Fruit fly (Drosophila melanogaster) whole organism, embryonic: ENCODE results near the gene aph-1.
A peak's percentile ranks its signal among the peaks of the same experiment; 100 is the strongest.

Source experiments
- Asciz ChIP-seq: fragments of 200-800 bp; sonication (Bioruptor generic); optimal IDR thresholded peaks from 2 replicates; lab custom pipeline; 2017; ENCODE audit warnings: missing biosample characterization, mild to moderate bottlenecking, missing genetic modification characterization, missing genetic modification reagents
- Atf3 ChIP-seq: fragments of 200-800 bp; sonication (Bioruptor generic); optimal IDR thresholded peaks from 3 replicates; lab custom pipeline; 2016; ENCODE audit warnings: missing biosample characterization, missing genetic modification characterization
- CG15011 ChIP-seq: fragments of 200-800 bp; sonication (Bioruptor generic); optimal IDR thresholded peaks from 3 replicates; lab custom pipeline; 2018; ENCODE audit warnings: missing biosample characterization, mild to moderate bottlenecking, missing genetic modification characterization
- CG15269 ChIP-seq: fragments of 200-800 bp; sonication (Bioruptor generic); optimal IDR thresholded peaks from 2 replicates; lab custom pipeline; 2018; ENCODE audit warnings: missing biosample characterization, mild to moderate bottlenecking, missing genetic modification characterization, moderate library complexity
- CG16815 ChIP-seq: fragments of 200-800 bp; sonication (Bioruptor generic); optimal IDR thresholded peaks from 3 replicates; lab custom pipeline; 2017; ENCODE audit warnings: missing biosample characterization, mild to moderate bottlenecking, missing genetic modification characterization
- CG16863 ChIP-seq: fragments of 200-800 bp; sonication (Bioruptor generic); optimal IDR thresholded peaks from 3 replicates; lab custom pipeline; 2016; ENCODE audit warnings: missing biosample characterization, missing genetic modification characterization
- CG18476 ChIP-seq: fragments of 200-800 bp; sonication (Bioruptor generic); optimal IDR thresholded peaks from 2 replicates; lab custom pipeline; 2016; ENCODE audit warnings: missing biosample characterization, mild to moderate bottlenecking, missing genetic modification characterization
- CG42726 ChIP-seq: fragments of 200-800 bp; sonication (Bioruptor generic); IDR thresholded peaks from 2 replicates; pipeline ENCODE4 v1.3.6; 2022; ENCODE audit warnings: missing biosample characterization, missing genetic modification characterization; ENCODE audit not compliant: partially characterized antibody
- CG6683 ChIP-seq: fragments of 200-800 bp; sonication (Bioruptor generic); optimal IDR thresholded peaks from 2 replicates; lab custom pipeline; 2017; ENCODE audit warnings: missing biosample characterization, mild to moderate bottlenecking, missing genetic modification characterization, missing genetic modification reagents
- CG7556 ChIP-seq: fragments of 200-800 bp; sonication (Bioruptor generic); optimal IDR thresholded peaks from 2 replicates; lab custom pipeline; 2017; ENCODE audit warnings: missing biosample characterization, mild to moderate bottlenecking, missing genetic modification characterization
- CG7839 ChIP-seq: fragments of 200-800 bp; sonication (Bioruptor generic); optimal IDR thresholded peaks from 3 replicates; lab custom pipeline; 2018; ENCODE audit warnings: missing biosample characterization, mild to moderate bottlenecking, missing genetic modification characterization, moderate library complexity
- CG7963 ChIP-seq: fragments of 200-800 bp; sonication (Bioruptor generic); IDR thresholded peaks from 3 replicates; pipeline ENCODE4 v1.3.6; 2022; ENCODE audit warnings: missing biosample characterization, missing genetic modification characterization; ENCODE audit not compliant: partially characterized antibody
- CG8290 ChIP-seq, 3 experiments: fragments of 200-800 bp; sonication (Bioruptor generic); optimal IDR thresholded peaks; 2 replicates each; lab custom pipeline; 2016 to 2019; ENCODE audit warnings: missing biosample characterization in 3 of 3, missing genetic modification characterization in 3 of 3, mild to moderate bottlenecking in 2 of 3, moderate library complexity in 1 of 3
- CG9876 ChIP-seq: fragments of 200-800 bp; sonication (Bioruptor generic); optimal IDR thresholded peaks from 2 replicates; lab custom pipeline; 2016; ENCODE audit warnings: missing biosample characterization, missing genetic modification characterization
- ERR ChIP-seq: fragments of 200-800 bp; sonication (Bioruptor generic); optimal IDR thresholded peaks from 2 replicates; lab custom pipeline; 2016; ENCODE audit warnings: missing biosample characterization, missing genetic modification characterization
- Fer1 ChIP-seq: fragments of 200-800 bp; sonication (Bioruptor generic); optimal IDR thresholded peaks from 2 replicates; lab custom pipeline; 2017; ENCODE audit warnings: missing biosample characterization, mild to moderate bottlenecking, missing genetic modification characterization
- HmgD ChIP-seq: fragments of 200-800 bp; sonication (Bioruptor generic); optimal IDR thresholded peaks from 3 replicates; lab custom pipeline; 2016; ENCODE audit warnings: missing biosample characterization, missing genetic modification characterization
- Nf-YC ChIP-seq: fragments of 200-800 bp; optimal IDR thresholded peaks from 3 replicates; lab custom pipeline; 2019; ENCODE audit warnings: missing biosample characterization, mild to moderate bottlenecking, missing genetic modification characterization, moderate library complexity
- Ravus ChIP-seq: fragments of 200-800 bp; sonication (Bioruptor generic); IDR thresholded peaks from 2 replicates; pipeline ENCODE4 v1.3.6; 2022; ENCODE audit warnings: missing biosample characterization, missing genetic modification characterization
- Rfx ChIP-seq: fragments of 200-800 bp; sonication (Bioruptor generic); IDR thresholded peaks from 2 replicates; pipeline ENCODE4 v1.3.6; 2022; ENCODE audit warnings: missing biosample characterization, missing genetic modification characterization
- Taf1 ChIP-seq: fragments of 200-800 bp; sonication (Bioruptor generic); IDR thresholded peaks from 2 replicates; pipeline ENCODE4 v1.3.6; 2022; ENCODE audit warnings: missing biosample characterization, missing genetic modification characterization
- btn ChIP-seq: fragments of 200-800 bp; sonication (Bioruptor generic); optimal IDR thresholded peaks from 2 replicates; lab custom pipeline; 2016; ENCODE audit warnings: missing biosample characterization, missing genetic modification characterization
- cad ChIP-seq: fragments of >200 bp; optimal IDR thresholded peaks from 2 replicates; lab custom pipeline; 2017; ENCODE audit warnings: missing biosample characterization, missing genetic modification characterization
- cas ChIP-seq: fragments of 200-800 bp; sonication (Bioruptor generic); IDR thresholded peaks from 2 replicates; pipeline ENCODE4 v1.3.6; 2022; ENCODE audit warnings: missing biosample characterization, missing genetic modification characterization
- dimm ChIP-seq: fragments of 200-800 bp; sonication (Bioruptor generic); IDR thresholded peaks from 2 replicates; pipeline ENCODE4 v1.3.6; 2022; ENCODE audit warnings: missing biosample characterization, missing genetic modification characterization
- dysf ChIP-seq: fragments of 200-800 bp; sonication (Bioruptor generic); IDR thresholded peaks from 3 replicates; pipeline ENCODE4 v1.3.6; 2022; ENCODE audit warnings: missing biosample characterization, missing genetic modification characterization
- emc ChIP-seq: fragments of 200-800 bp; sonication (Bioruptor generic); optimal IDR thresholded peaks from 2 replicates; lab custom pipeline; 2016; ENCODE audit warnings: missing biosample characterization, missing genetic modification characterization
- en ChIP-seq: fragments of 200-800 bp; sonication (Bioruptor generic); optimal IDR thresholded peaks from 2 replicates; lab custom pipeline; 2016; ENCODE audit warnings: missing biosample characterization, missing genetic modification characterization
- gcm ChIP-seq: fragments of 200-800 bp; sonication (Bioruptor generic); optimal IDR thresholded peaks from 2 replicates; lab custom pipeline; 2019; ENCODE audit warnings: missing biosample characterization, mild to moderate bottlenecking, missing genetic modification characterization, moderate library complexity
- gcm2 ChIP-seq: fragments of 200-800 bp; sonication (Bioruptor generic); optimal IDR thresholded peaks from 2 replicates; lab custom pipeline; 2016; ENCODE audit warnings: missing biosample characterization, missing genetic modification characterization
- ham ChIP-seq: fragments of 200-800 bp; sonication (Bioruptor generic); IDR thresholded peaks from 2 replicates; pipeline ENCODE4 v1.3.6; 2022; ENCODE audit warnings: missing biosample characterization, missing genetic modification characterization
- hbn ChIP-seq: fragments of 200-800 bp; sonication (Bioruptor generic); IDR thresholded peaks from 2 replicates; pipeline ENCODE4 v1.3.6; 2022; ENCODE audit warnings: missing biosample characterization, missing genetic modification characterization; ENCODE audit not compliant: partially characterized antibody
- hkb ChIP-seq, 2 experiments: fragments of 200-800 bp in 1 of 2; fragments of >200 bp in 1 of 2; sonication (Bioruptor generic) in 1 of 2; IDR thresholded peaks in 1 of 2; optimal IDR thresholded peaks in 1 of 2; 2 replicates each; pipeline versions ENCODE4 v1.3.6 to Lab custom; 2017 to 2022; ENCODE audit warnings: missing biosample characterization in 1 of 2, missing genetic modification characterization in 1 of 2
- jumu ChIP-seq: fragments of 200-800 bp; sonication (Bioruptor generic); optimal IDR thresholded peaks from 3 replicates; lab custom pipeline; 2016; ENCODE audit warnings: missing biosample characterization, missing genetic modification characterization
- kah ChIP-seq: fragments of 200-800 bp; sonication (Bioruptor generic); optimal IDR thresholded peaks from 2 replicates; lab custom pipeline; 2018; ENCODE audit warnings: missing biosample characterization, mild to moderate bottlenecking, missing genetic modification characterization
- kni ChIP-seq: fragments of 200-800 bp; sonication (Bioruptor generic); optimal IDR thresholded peaks from 3 replicates; lab custom pipeline; 2017; ENCODE audit warnings: mild to moderate bottlenecking, missing biosample characterization, missing genetic modification reagents, missing genetic modification characterization
- knrl ChIP-seq: fragments of 200-800 bp; sonication (Bioruptor generic); IDR thresholded peaks from 3 replicates; pipeline ENCODE4 v1.3.6; 2022; ENCODE audit warnings: missing biosample characterization, missing genetic modification characterization; ENCODE audit not compliant: partially characterized antibody
- mirr ChIP-seq: fragments of 200-800 bp; sonication (Bioruptor generic); optimal IDR thresholded peaks from 3 replicates; lab custom pipeline; 2018; ENCODE audit warnings: missing biosample characterization, mild to moderate bottlenecking, missing genetic modification characterization
- oc ChIP-seq: fragments of 200-800 bp; sonication (Bioruptor generic); optimal IDR thresholded peaks from 2 replicates; lab custom pipeline; 2018; ENCODE audit warnings: missing biosample characterization, mild to moderate bottlenecking, missing genetic modification characterization, moderate library complexity
- row ChIP-seq: fragments of 200-800 bp; sonication (Bioruptor generic); IDR thresholded peaks from 3 replicates; pipeline ENCODE4 v1.3.6; 2022; ENCODE audit warnings: missing biosample characterization, missing genetic modification characterization
- salm ChIP-seq: fragments of 200-800 bp; sonication (Bioruptor generic); optimal IDR thresholded peaks from 2 replicates; lab custom pipeline; 2018; ENCODE audit warnings: missing biosample characterization, mild to moderate bottlenecking, missing genetic modification characterization
- scrt ChIP-seq: fragments of 200-800 bp; sonication (Bioruptor generic); optimal IDR thresholded peaks from 2 replicates; lab custom pipeline; 2018; ENCODE audit warnings: missing biosample characterization, mild to moderate bottlenecking, missing genetic modification characterization, moderate library complexity
- so ChIP-seq: fragments of 200-800 bp; sonication (Bioruptor generic); IDR thresholded peaks from 3 replicates; pipeline ENCODE4 v1.3.6; 2022; ENCODE audit warnings: missing biosample characterization, missing genetic modification characterization
- tin ChIP-seq: fragments of 200-800 bp; sonication (Bioruptor generic); optimal IDR thresholded peaks from 3 replicates; lab custom pipeline; 2016; ENCODE audit warnings: missing biosample characterization, missing genetic modification characterization
- tio ChIP-seq: fragments of 200-800 bp; sonication (Bioruptor generic); optimal IDR thresholded peaks from 2 replicates; lab custom pipeline; 2017; ENCODE audit warnings: missing biosample characterization, missing genetic modification characterization, inconsistent platforms
- unc-4 ChIP-seq: fragments of 200-800 bp; sonication (Bioruptor generic); IDR thresholded peaks from 2 replicates; pipeline ENCODE4 v1.3.6; 2022; ENCODE audit warnings: missing biosample characterization, missing genetic modification characterization; ENCODE audit not compliant: partially characterized antibody
- unpg ChIP-seq: fragments of 200-800 bp; sonication (Bioruptor generic); optimal IDR thresholded peaks from 3 replicates; lab custom pipeline; 2018; ENCODE audit warnings: missing biosample characterization, mild to moderate bottlenecking, missing genetic modification characterization, moderate library complexity
- wek ChIP-seq: fragments of 200-800 bp; sonication (Bioruptor generic); optimal IDR thresholded peaks from 3 replicates; lab custom pipeline; 2018; ENCODE audit warnings: missing biosample characterization, mild to moderate bottlenecking, missing genetic modification characterization, moderate library complexity
- yki ChIP-seq: fragments of >200 bp; optimal IDR thresholded peaks from 3 replicates; lab custom pipeline; 2018

The aph-1 gene

dm6 chr2L:2731370-2732138, 34.5 kb upstream of the aph-1 start (continued):
- TF ChIP-seq unc-4 (no peak), Nf-YC (no peak), cad (GFP tag; lab: Kevin White, UChicago) (no peak), Asciz (GFP tag; lab: Kevin White, UChicago) (no peak), dimm (GFP tag; lab: Robert Waterston, UW) (no peak), row (GFP tag; lab: Robert Waterston, UW) (peak; percentile 59; the same call in 2 of the 3 replicates), jumu (GFP tag; lab: Kevin White, UChicago) (no peak), CG42726 (GFP tag; lab: Robert Waterston, UW) (no peak), mirr (GFP tag; lab: Kevin White, UChicago) (no peak), CG8290 (GFP tag; optimal IDR thresholded peaks at IDR 0.05; lab: Kevin White, UChicago) (no peak), CG8290 (tag; optimal IDR thresholded peaks at IDR 0.05; lab: Kevin White, UChicago) (peak in 1 of 2 experiments; percentile 24), gcm (GFP tag; lab: Kevin White, UChicago) (no peak), tin (GFP tag; lab: Kevin White, UChicago) (no peak), so (0 out of 3 replicates have a peak, but pooled peaks have one; percentile 41), Fer1 (GFP tag; lab: Kevin White, UChicago) (no peak), emc (GFP tag; lab: Kevin White, UChicago) (no peak), CG15269 (tag; lab: Kevin White, UChicago) (peak; percentile 50), dysf (GFP tag; lab: Robert Waterston, UW) (peak; percentile 39; the same call in 1 of the 3 replicates), CG16815 (no peak), scrt (GFP tag; lab: Kevin White, UChicago) (no peak), wek (GFP tag; lab: Kevin White, UChicago) (no peak), cas (GFP tag; lab: Robert Waterston, UW) (no peak), yki (lab: Kevin White, UChicago) (no peak), btn (GFP tag; lab: Kevin White, UChicago) (no peak), CG15011 (no peak), gcm2 (GFP tag; lab: Kevin White, UChicago) (no peak), CG16863 (GFP tag; lab: Kevin White, UChicago) (no peak), oc (tag; lab: Kevin White, UChicago) (no peak), ham (GFP tag; lab: Robert Waterston, UW) (no peak), Rfx (0 out of 2 replicates have a peak, but pooled peaks have one; percentile 27), CG7839 (tag; lab: Kevin White, UChicago) (peak; percentile 50), kah (GFP tag; lab: Kevin White, UChicago) (no peak), CG9876 (GFP tag; lab: Kevin White, UChicago) (no peak), knrl (no peak), Atf3 (no peak), ERR (GFP tag; lab: Kevin White, UChicago) (no peak), hbn (GFP tag; lab: Robert Waterston, UW) (no peak), Ravus (GFP tag; lab: Robert Waterston, UW) (no peak), kni (GFP tag; lab: Kevin White, UChicago) (no peak), hkb (optimal IDR thresholded peaks at IDR 0.05; lab: Kevin White, UChicago) (no peak), hkb (GFP tag; IDR thresholded peaks at IDR 0.05; lab: Robert Waterston, UW) (0 out of 2 replicates have a peak, but pooled peaks have one; percentile 23), CG18476 (GFP tag; lab: Kevin White, UChicago) (no peak), HmgD (GFP tag; lab: Kevin White, UChicago) (no peak), unpg (GFP tag; lab: Kevin White, UChicago) (peak; percentile 29), Taf1 (no peak), en (GFP tag; lab: Kevin White, UChicago) (no peak), CG6683 (GFP tag; lab: Kevin White, UChicago) (no peak), CG7556 (peak; percentile 25), tio (GFP tag; lab: Kevin White, UChicago) (no peak), CG7963 (no peak), salm (tag; lab: Kevin White, UChicago) (no peak)
